Fruit fly (Drosophila melanogaster) whole organism, larva: Measurements from ENCODE around the gene CG14834.

ENCODE experiments used
- noc ChIP-seq: fragments of 200-800 bp; sonication (Bioruptor generic); optimal IDR thresholded peaks from 3 replicates; lab custom pipeline; 2019; ENCODE audit warnings: missing biosample characterization, mild to moderate bottlenecking, missing genetic modification characterization, moderate library complexity

The CG14834 gene

dm6 chr3L:7346951-7347350 is at the start of gene CG14834:
TSS of gene CG14834 (minus strand) at chr3L:7347123.
- TF ChIP-seq noc (tag; lab: Kevin White, UChicago) = no peak

DNA sequence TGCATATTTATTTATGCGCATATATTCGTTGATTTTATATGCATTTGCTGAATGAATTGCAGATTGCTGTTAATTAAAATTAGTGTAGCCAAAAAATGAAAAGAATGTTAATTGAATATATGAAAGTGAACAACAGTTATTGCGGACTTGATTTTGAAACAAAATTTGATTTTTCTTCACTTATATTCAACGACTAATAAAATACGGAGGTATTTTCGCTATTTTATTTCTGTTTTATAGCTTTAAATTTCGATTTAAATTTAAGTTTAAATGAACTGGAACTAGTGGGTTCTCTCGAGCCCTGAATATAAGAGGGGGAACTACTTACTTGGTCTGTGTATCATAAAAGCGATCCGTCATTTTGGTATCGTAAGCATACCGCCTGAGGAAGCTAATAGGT is 49.1 kb upstream of the CG14834 start, which contains the start of gene CG32379:
Gene CG32379, plus strand, starts transcription at position 301 of the 400 bp plus-strand sequence.
- TF ChIP-seq noc (tag; lab: Kevin White, UChicago) = no peak

DNA sequence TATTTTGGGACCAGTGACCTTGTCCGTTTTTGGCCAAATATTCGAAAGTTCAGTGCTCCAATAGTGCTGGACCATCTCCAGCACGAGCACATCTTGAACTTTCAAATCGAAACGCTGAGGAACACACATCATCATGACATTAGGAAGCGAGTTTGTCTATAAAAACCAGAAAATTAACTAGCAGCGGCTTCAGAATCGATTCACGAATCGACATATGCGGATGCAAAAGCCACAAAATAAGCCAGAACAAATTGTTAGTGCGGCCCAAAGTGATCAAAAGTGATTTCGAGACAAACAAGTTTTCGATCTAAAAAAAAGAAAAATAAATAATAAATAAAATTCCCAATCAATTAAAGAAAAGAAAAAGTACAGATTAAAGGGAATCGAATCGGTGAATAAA is 43.5 kb upstream of the CG14834 start, which contains the start of gene CG8563:
Gene CG8563, plus strand, starts transcription at position 301 of the 400 bp plus-strand sequence.
- TF ChIP-seq noc (tag; lab: Kevin White, UChicago) = no peak

dm6 chr3L:7390004-7390403 is 43.1 kb upstream of the CG14834 start:
- TF ChIP-seq noc (tag; lab: Kevin White, UChicago) = no peak

dm6 chr3L:7387814-7388213 is 40.9 kb upstream of the CG14834 start, which contains the start of gene CG8564:
TSS of gene CG8564 (minus strand) at chr3L:7387914.
- no peak for TF ChIP-seq noc (tag; lab: Kevin White, UChicago)

- TF ChIP-seq noc (tag; lab: Kevin White, UChicago) = peak; percentile 39
Measured at dm6 chr3L:7381359-7381976, 34.5 kb upstream of the CG14834 start, which contains the start of the genes SMSr and smid. TSS of gene SMSr (minus strand) at chr3L:7381474. TSS of gene smid (plus strand) at chr3L:7381614.

- TF ChIP-seq noc (tag; lab: Kevin White, UChicago) = no peak
Measured at dm6 chr3L:7380395-7380794, 33.5 kb upstream of the CG14834 start.

DNA sequence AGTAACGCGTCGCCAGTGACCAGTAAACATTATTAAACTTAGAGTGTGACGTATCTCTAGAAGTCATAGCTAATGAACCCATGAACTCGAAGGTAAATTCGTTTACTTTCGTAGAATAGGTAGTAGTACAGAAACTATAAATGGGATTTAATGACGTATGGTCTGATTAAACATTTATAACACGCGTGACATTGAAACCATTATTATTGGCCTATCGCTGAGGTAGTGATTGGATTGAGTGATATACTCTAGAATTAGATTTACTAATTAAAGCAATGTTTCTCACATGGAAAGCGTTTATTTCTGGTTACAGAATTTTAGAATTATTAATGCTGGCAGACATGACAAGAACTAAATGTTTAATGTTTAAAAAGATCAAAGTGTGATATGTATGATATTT is 29.9 kb upstream of the CG14834 start:
- TF ChIP-seq noc (tag; lab: Kevin White, UChicago) = no peak

DNA sequence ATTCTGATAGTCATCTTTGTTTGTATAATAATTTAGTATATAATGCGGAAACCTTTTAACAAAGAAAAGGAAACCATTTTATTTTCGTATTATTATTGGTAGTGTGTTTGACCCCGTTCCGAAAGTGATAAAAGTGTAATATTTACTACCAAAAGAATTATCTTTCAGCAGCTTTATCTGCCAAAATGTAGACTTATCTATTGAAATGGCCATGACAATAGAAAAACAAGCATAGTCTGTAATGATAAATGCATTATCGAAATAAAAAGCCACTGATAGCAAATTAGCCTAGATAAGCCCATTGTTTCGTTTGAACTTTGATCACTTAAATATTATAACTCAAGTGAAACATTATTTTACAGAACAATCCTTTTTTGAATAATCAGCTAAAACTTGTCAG is 29.2 kb upstream of the CG14834 start:
- no peak for TF ChIP-seq noc (tag; lab: Kevin White, UChicago)

DNA sequence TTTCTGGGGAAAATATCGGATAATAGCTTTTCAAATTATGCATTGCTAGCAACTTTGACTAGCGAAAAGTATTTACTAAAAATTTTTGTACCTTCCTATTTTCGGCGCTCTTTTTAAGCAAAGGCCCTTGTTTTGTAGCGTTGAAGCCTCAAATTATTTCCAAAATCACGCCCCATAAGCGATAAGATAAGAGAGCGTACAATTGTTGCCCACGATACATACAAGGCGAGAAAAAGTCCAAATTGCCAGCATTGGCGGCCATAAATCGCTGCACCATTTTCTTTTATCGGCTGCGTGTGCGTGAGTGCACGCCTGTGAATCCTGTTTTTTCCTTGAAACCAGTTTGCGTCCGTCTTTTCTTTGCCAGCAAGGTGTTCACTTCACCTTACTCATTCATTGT is 24.4 kb upstream of the CG14834 start:
- TF ChIP-seq noc (tag; lab: Kevin White, UChicago) = no peak

- peak; percentile 11 for TF ChIP-seq noc (tag; lab: Kevin White, UChicago)
Measured at dm6 chr3L:7370231-7370882, 23.4 kb upstream of the CG14834 start.

dm6 chr3L:7369543-7369942 is 22.6 kb upstream of the CG14834 start, which contains the start of gene akirin:
TSS of gene akirin (plus strand) at chr3L:7369843.
- no peak for TF ChIP-seq noc (tag; lab: Kevin White, UChicago)

- no peak for TF ChIP-seq noc (tag; lab: Kevin White, UChicago)
Measured at dm6 chr3L:7368934-7369333, 22.0 kb upstream of the CG14834 start, which contains the start of gene Sh3beta. TSS of gene Sh3beta (minus strand) at chr3L:7369260.

DNA sequence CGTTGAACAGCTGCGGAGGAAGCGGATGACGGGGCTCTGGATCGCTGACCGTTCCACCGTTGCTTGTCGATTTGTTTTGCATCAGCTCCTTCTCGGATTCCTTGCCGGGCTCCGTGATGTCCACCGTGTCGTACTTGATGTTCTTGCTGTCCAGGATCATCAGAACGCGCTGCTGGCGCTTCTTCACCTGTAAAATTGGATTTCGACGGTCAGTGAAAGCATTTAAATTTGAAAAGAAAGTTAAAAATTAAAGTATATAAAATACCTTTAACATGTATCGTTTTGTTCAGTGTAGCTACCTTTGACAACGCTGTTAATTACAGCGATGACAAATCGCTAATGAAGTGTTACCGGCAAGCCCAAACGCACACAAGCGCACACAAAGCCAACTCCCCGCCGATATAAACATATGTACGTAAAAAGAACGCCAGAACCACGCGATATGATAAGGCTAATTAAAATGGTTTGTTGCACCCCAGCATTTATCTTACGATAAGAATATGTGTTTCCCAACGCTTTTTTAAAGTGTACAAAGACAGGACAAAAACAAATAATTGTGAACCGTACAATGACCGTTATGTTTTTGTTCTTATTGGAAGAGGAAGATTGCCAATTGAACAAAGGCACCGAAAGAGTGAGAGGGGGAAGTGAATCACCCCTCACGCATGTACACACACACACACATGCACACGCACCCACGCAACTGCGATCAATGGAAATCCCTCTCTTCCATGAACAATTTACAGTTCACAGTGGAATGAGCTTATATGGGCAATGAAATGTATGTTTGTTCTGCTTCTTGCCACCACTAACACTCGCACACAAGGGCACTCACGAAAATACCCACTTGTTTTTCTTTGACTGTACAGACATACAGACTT is 21.1 kb upstream of the CG14834 start:
- TF ChIP-seq noc (tag; lab: Kevin White, UChicago) = no peak

DNA sequence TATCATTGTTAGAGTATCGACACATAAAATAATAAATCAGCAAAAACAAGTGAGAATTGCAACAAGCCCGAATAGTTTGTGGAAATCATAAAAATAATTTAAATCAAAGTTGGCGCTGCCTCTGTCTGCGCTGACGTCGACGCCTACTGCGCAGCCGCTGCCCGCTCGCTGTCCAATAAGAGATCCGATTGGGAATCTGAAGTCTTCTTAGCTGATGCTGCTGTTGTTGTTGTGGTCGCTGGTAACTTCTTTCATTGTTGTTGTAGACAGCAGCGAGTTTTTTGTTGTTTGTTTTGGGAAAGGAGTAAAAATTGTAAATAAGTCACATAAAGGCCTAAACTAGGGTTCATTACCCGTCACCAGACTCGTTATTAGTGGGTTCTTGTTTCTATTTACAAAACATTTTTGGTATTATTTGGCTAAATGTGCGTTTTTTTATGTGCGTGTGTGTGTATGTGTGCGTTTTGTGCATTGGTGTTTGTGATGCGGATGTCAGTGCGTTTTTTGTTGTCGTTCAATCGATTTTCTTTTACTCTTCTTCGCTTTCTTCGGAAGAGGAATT is 17.9 kb upstream of the CG14834 start:
- TF ChIP-seq noc (tag; lab: Kevin White, UChicago) = no peak
